Fruit fly (Drosophila melanogaster): ENCODE results near the gene Apl.

Apl gene

dm6 chr3L:16581201-16581705 lies 13.7 kb upstream of the Apl start, which contains the start of gene Smn (continued):
- TF ChIP-seq CG5180 (GFP tag; optimal IDR thresholded peaks at IDR 0.05) (no peak), Fer3 (tag; optimal IDR thresholded peaks at IDR 0.05) (peak; percentile 17), Bdp1 (GFP tag; optimal IDR thresholded peaks at IDR 0.05) (peak; percentile 22), lab (GFP tag; optimal IDR thresholded peaks at IDR 0.05) (peak; percentile 53), tna (GFP tag; IDR thresholded peaks at IDR 0.05; ENCODE audit: partially characterized antibody) (peak; percentile 73), nmo (GFP tag; optimal IDR thresholded peaks at IDR 0.05) (peak; percentile 48), Neu2 (GFP tag; optimal IDR thresholded peaks at IDR 0.05; ENCODE audit: borderline replicate concordance) (peak; percentile 39), CG4360 (GFP tag; IDR thresholded peaks at IDR 0.05) (no peak), fd3F (GFP tag; optimal IDR thresholded peaks at IDR 0.05) (peak; percentile 32), Xbp1 (GFP tag; optimal IDR thresholded peaks at IDR 0.05) (peak; percentile 65), CG10147 (GFP tag; optimal IDR thresholded peaks at IDR 0.05) (peak; percentile 52), CG15601 (tag; optimal IDR thresholded peaks at IDR 0.05) (peak; percentile 19), PHDP (tag; optimal IDR thresholded peaks at IDR 0.05) (peak; percentile 47), CG3847 (GFP tag; IDR thresholded peaks at IDR 0.05) (peak; percentile 55), slbo (GFP tag; IDR thresholded peaks at IDR 0.05) (peak; percentile 55), mld (GFP tag; IDR thresholded peaks at IDR 0.05; ENCODE audit: partially characterized antibody) (peak; percentile 69; the same call in 1 of the 3 replicates), CG32532 (GFP tag; IDR thresholded peaks at IDR 0.05) (no peak), CG13287 (GFP tag; IDR thresholded peaks at IDR 0.05; ENCODE audit: partially characterized antibody) (peak; percentile 84), sens-2 (GFP tag; IDR thresholded peaks at IDR 0.05) (no peak), gem (tag; optimal IDR thresholded peaks at IDR 0.05) (peak; percentile 69), CG8089 (GFP tag; optimal IDR thresholded peaks at IDR 0.05) (peak; percentile 31), CG2889 (GFP tag; IDR thresholded peaks at IDR 0.05) (no peak), CG9215 (GFP tag; IDR thresholded peaks at IDR 0.05) (0 out of 2 replicates have a peak, but pooled peaks have one; percentile 34), bab2 (GFP tag; optimal IDR thresholded peaks at IDR 0.05) (peak; percentile 46), ara (GFP tag; IDR thresholded peaks at IDR 0.05) (no peak), CG10654 (GFP tag; optimal IDR thresholded peaks at IDR 0.05) (peak; percentile 39), slp2 (GFP tag; optimal IDR thresholded peaks at IDR 0.05) (peak; percentile 41), row (GFP tag; IDR thresholded peaks at IDR 0.05) (peak; percentile 83), CG34224 (GFP tag; IDR thresholded peaks at IDR 0.05; ENCODE audit: partially characterized antibody) (peak; percentile 81), toy (GFP tag; IDR thresholded peaks at IDR 0.05) (no peak), CG12155 (GFP tag; optimal IDR thresholded peaks at IDR 0.05) (peak; percentile 60), vfl (GFP tag; optimal IDR thresholded peaks at IDR 0.05) (peak; percentile 15), chif (GFP tag; optimal IDR thresholded peaks at IDR 0.05) (no peak), CoRest (tag; optimal IDR thresholded peaks at IDR 0.05) (peak; percentile 66), unc-4 (GFP tag; IDR thresholded peaks at IDR 0.05; ENCODE audit: partially characterized antibody) (peak; percentile 77), CG17829 (tag; optimal IDR thresholded peaks at IDR 0.05) (peak; percentile 43), sqz (GFP tag; optimal IDR thresholded peaks at IDR 0.05) (no peak), bigmax (GFP tag; optimal IDR thresholded peaks at IDR 0.05) (no peak), CG6254 (GFP tag; optimal IDR thresholded peaks at IDR 0.05) (no peak), lola (GFP tag; optimal IDR thresholded peaks at IDR 0.05) (peak in 1 of 3 experiments; percentile 28), Sry-β (GFP tag; optimal IDR thresholded peaks at IDR 0.05) (peak; percentile 3), tin (GFP tag; optimal IDR thresholded peaks at IDR 0.05) (peak; percentile 44), pum (GFP tag; optimal IDR thresholded peaks at IDR 0.05) (peak; percentile 43), CG15073 (GFP tag; optimal IDR thresholded peaks at IDR 0.05) (no peak), mirr (GFP tag; optimal IDR thresholded peaks at IDR 0.05) (no peak), Nf-YB (GFP tag; optimal IDR thresholded peaks at IDR 0.05) (peak; percentile 7), E2f2 (GFP tag; IDR thresholded peaks at IDR 0.05) (peak; percentile 31; the same call in 1 of the 2 replicates), Nf-YA (GFP tag; IDR thresholded peaks at IDR 0.05) (no peak), Nf-YC (tag; optimal IDR thresholded peaks at IDR 0.05) (peak; percentile 21)

Measured in whole organism, embryonic.